Worm (Caenorhabditis elegans) whole organism, mixed stage, embryonic: ENCODE data around the gene F20B10.3.
"Not testable (repeated sequence)": the region's sequence is repeated elsewhere in the genome, so short reads cannot be mapped to it uniquely, and the experiment has no call there.

Experiments used
- M03D4.4 ChIP-seq: sonication (generic microtip); optimal IDR thresholded peaks from 2 replicates; lab custom pipeline; 2017; ENCODE audit warnings: mild to moderate bottlenecking, missing genetic modification characterization, missing compliant biosample characterization
- bed-3 ChIP-seq: fragments of 200-800 bp; sonication (Bioruptor generic); optimal IDR thresholded peaks from 3 replicates; lab custom pipeline; 2018; ENCODE audit warnings: mild to moderate bottlenecking, missing genetic modification characterization, moderate library complexity, missing compliant biosample characterization
- blmp-1 ChIP-seq: fragments of 150-350 bp; optimal IDR thresholded peaks from 2 replicates; lab custom pipeline; 2014; ENCODE audit warnings: missing biosample characterization, missing genetic modification characterization
- ceh-39 ChIP-seq: fragments of 150-350 bp; optimal IDR thresholded peaks from 2 replicates; lab custom pipeline; 2014; ENCODE audit warnings: missing biosample characterization, missing genetic modification characterization
- ceh-43 ChIP-seq: fragments of 200-800 bp; sonication (Bioruptor generic); optimal IDR thresholded peaks from 2 replicates; lab custom pipeline; 2018; ENCODE audit warnings: mild to moderate bottlenecking, missing genetic modification characterization, moderate library complexity, missing compliant biosample characterization
- ceh-83 ChIP-seq: fragments of 200-800 bp; sonication (Bioruptor generic); optimal IDR thresholded peaks from 2 replicates; lab custom pipeline; 2018; ENCODE audit warnings: mild to moderate bottlenecking, missing genetic modification characterization, missing compliant biosample characterization
- ces-1 ChIP-seq: fragments of 150-350 bp; optimal IDR thresholded peaks from 2 replicates; lab custom pipeline; 2014; ENCODE audit warnings: missing biosample characterization, missing genetic modification reagents, missing genetic modification characterization
- cnd-1 ChIP-seq: fragments of 200-800 bp; sonication (Bioruptor generic); optimal IDR thresholded peaks from 2 replicates; lab custom pipeline; 2018; ENCODE audit warnings: mild to moderate bottlenecking, missing genetic modification characterization, missing compliant biosample characterization
- drap-1 ChIP-seq: fragments of 200-800 bp; sonication (Bioruptor generic); optimal IDR thresholded peaks from 3 replicates; lab custom pipeline; 2018; ENCODE audit warnings: mild to moderate bottlenecking, missing genetic modification characterization, missing compliant biosample characterization
- elt-1 ChIP-seq: sonication (generic microtip); optimal IDR thresholded peaks from 2 replicates; lab custom pipeline; 2017; ENCODE audit warnings: missing genetic modification characterization, mild to moderate bottlenecking, missing compliant biosample characterization, antibody characterized with exemption, moderate library complexity, borderline replicate concordance; ENCODE audit not compliant: insufficient read depth
- elt-3 ChIP-seq: fragments of 150-350 bp; optimal IDR thresholded peaks from 2 replicates; lab custom pipeline; 2014; ENCODE audit warnings: missing biosample characterization, missing genetic modification characterization
- flh-1 ChIP-seq: fragments of 200-800 bp; sonication (Bioruptor generic); optimal IDR thresholded peaks from 2 replicates; lab custom pipeline; 2018; ENCODE audit warnings: mild to moderate bottlenecking, missing genetic modification characterization, moderate library complexity, missing compliant biosample characterization
- ham-2 ChIP-seq: fragments of 200-800 bp; sonication (Bioruptor generic); optimal IDR thresholded peaks from 2 replicates; lab custom pipeline; 2018; ENCODE audit warnings: mild to moderate bottlenecking, missing genetic modification characterization, missing compliant biosample characterization
- hlh-1 ChIP-seq: fragments of 150-350 bp; optimal IDR thresholded peaks from 2 replicates; lab custom pipeline; 2014; ENCODE audit warnings: missing biosample characterization, missing genetic modification reagents, missing genetic modification characterization
- lin-13 ChIP-seq: fragments of 150-350 bp; optimal IDR thresholded peaks from 2 replicates; lab custom pipeline; 2014; ENCODE audit warnings: missing biosample characterization, missing genetic modification characterization
- lsy-2 ChIP-seq: fragments of 150-350 bp; optimal IDR thresholded peaks from 2 replicates; lab custom pipeline; 2014; ENCODE audit warnings: missing biosample characterization, missing genetic modification characterization
- mab-5 ChIP-seq: fragments of 150-350 bp; optimal IDR thresholded peaks from 2 replicates; lab custom pipeline; 2014; ENCODE audit warnings: missing biosample characterization, missing genetic modification characterization
- mep-1 ChIP-seq: fragments of 150-350 bp; optimal IDR thresholded peaks from 2 replicates; lab custom pipeline; 2017; ENCODE audit warnings: missing biosample characterization, missing genetic modification reagents, missing genetic modification characterization, inconsistent platforms
- mls-2 ChIP-seq: sonication (generic microtip); optimal IDR thresholded peaks from 2 replicates; lab custom pipeline; 2016; ENCODE audit warnings: mild to moderate bottlenecking, missing genetic modification characterization, moderate library complexity, missing compliant biosample characterization
- nhr-12 ChIP-seq: fragments of 150-350 bp; optimal IDR thresholded peaks from 2 replicates; lab custom pipeline; 2014; ENCODE audit warnings: missing biosample characterization, missing genetic modification characterization
- nhr-237 ChIP-seq: fragments of 150-350 bp; optimal IDR thresholded peaks from 2 replicates; lab custom pipeline; 2014; ENCODE audit warnings: missing biosample characterization, missing genetic modification characterization
- nhr-28 ChIP-seq: fragments of 150-350 bp; optimal IDR thresholded peaks from 2 replicates; lab custom pipeline; 2014; ENCODE audit warnings: missing biosample characterization, missing genetic modification characterization
- pha-4 ChIP-seq: fragments of 150-350 bp; optimal IDR thresholded peaks from 2 replicates; lab custom pipeline; 2018; ENCODE audit warnings: missing biosample characterization, missing genetic modification reagents, missing genetic modification characterization
- sem-2 ChIP-seq: fragments of 200-800 bp; sonication (Bioruptor generic); optimal IDR thresholded peaks from 2 replicates; lab custom pipeline; 2018; ENCODE audit warnings: mild to moderate bottlenecking, missing genetic modification characterization, missing compliant biosample characterization
- snpc-4 ChIP-seq: fragments of 150-350 bp; optimal IDR thresholded peaks from 2 replicates; lab custom pipeline; 2014; ENCODE audit warnings: missing biosample characterization, missing genetic modification characterization
- sptf-1 ChIP-seq: sonication (generic microtip); optimal IDR thresholded peaks from 2 replicates; lab custom pipeline; 2017; ENCODE audit warnings: mild to moderate bottlenecking, missing genetic modification characterization, moderate library complexity, missing compliant biosample characterization
- tbx-8 ChIP-seq: fragments of 200-800 bp; sonication (Bioruptor generic); optimal IDR thresholded peaks from 2 replicates; lab custom pipeline; 2018; ENCODE audit warnings: mild to moderate bottlenecking, missing genetic modification characterization, moderate library complexity, missing compliant biosample characterization
- unc-120 ChIP-seq: sonication (generic microtip); optimal IDR thresholded peaks from 2 replicates; lab custom pipeline; 2017; ENCODE audit warnings: missing genetic modification characterization, missing compliant biosample characterization; ENCODE audit not compliant: poor library complexity, severe bottlenecking
- unc-39 ChIP-seq: fragments of 150-350 bp; optimal IDR thresholded peaks from 2 replicates; lab custom pipeline; 2014; ENCODE audit warnings: missing biosample characterization, missing genetic modification characterization
- unc-62 ChIP-seq: fragments of 150-350 bp; optimal IDR thresholded peaks from 2 replicates; lab custom pipeline; 2014; ENCODE audit warnings: missing biosample characterization, missing genetic modification reagents, missing genetic modification characterization
- zip-8 ChIP-seq: fragments of 150-350 bp; optimal IDR thresholded peaks from 2 replicates; lab custom pipeline; 2014; ENCODE audit warnings: missing biosample characterization, missing genetic modification characterization
- ztf-11 ChIP-seq: fragments of 150-350 bp; optimal IDR thresholded peaks from 2 replicates; lab custom pipeline; 2014; ENCODE audit warnings: missing biosample characterization, missing genetic modification characterization

Gene F20B10.3

ce11 chrIV:12134991-12135390 is 33.1 kb upstream of the F20B10.3 start:
- TF ChIP-seq ces-1 (GFP tag; lab: Kevin White, UChicago) (peak; percentile 6), ceh-39 (tag; lab: Kevin White, UChicago) (no peak)

- TF ChIP-seq snpc-4 (tag; lab: Kevin White, UChicago); flh-1; blmp-1: not testable (repeated sequence)
Measured at ce11 chrIV:12138093-12138492, 30.0 kb upstream of the F20B10.3 start, which contains the start of gene B0001.4. B0001.4 (minus strand) TSS chrIV:12138193.

- no peak for TF ChIP-seq lsy-2
- TF ChIP-seq mab-5 (tag; lab: Kevin White, UChicago) = no peak
- no peak for TF ChIP-seq mep-1 (tag; lab: Kevin White, UChicago)
- no peak for TF ChIP-seq nhr-237 (tag; lab: Kevin White, UChicago)
- no peak for TF ChIP-seq unc-62 (GFP tag; lab: Kevin White, UChicago)
- TF ChIP-seq sem-2 (GFP tag; lab: Kevin White, UChicago) = no peak
- TF ChIP-seq nhr-12 = no peak
- no peak for TF ChIP-seq elt-1 (tag; lab: Kevin White, UChicago)
Measured at ce11 chrIV:12140959-12141358, 27.1 kb upstream of the F20B10.3 start, which contains the start of gene B0001.8. B0001.8 (minus strand) TSS chrIV:12141059.

- TF ChIP-seq flh-1 = no peak
- TF ChIP-seq mab-5 (tag; lab: Kevin White, UChicago) = no peak
- no peak for TF ChIP-seq ceh-83 (GFP tag; lab: Kevin White, UChicago)
- no peak for TF ChIP-seq sem-2 (GFP tag; lab: Kevin White, UChicago)
- no peak for TF ChIP-seq ces-1 (GFP tag; lab: Kevin White, UChicago)
- no peak for TF ChIP-seq blmp-1
- TF ChIP-seq drap-1 (GFP tag; lab: Kevin White, UChicago) = no peak
- no peak for TF ChIP-seq sptf-1
- no peak for TF ChIP-seq ztf-11
- no peak for TF ChIP-seq zip-8 (tag; lab: Kevin White, UChicago)
- TF ChIP-seq unc-120 (tag; lab: Kevin White, UChicago) = no peak
Measured at ce11 chrIV:12143231-12143630, 24.8 kb upstream of the F20B10.3 start, which contains the start of gene B0001.5. B0001.5 (minus strand) TSS chrIV:12143331.

- no peak for TF ChIP-seq hlh-1 (tag; lab: Kevin White, UChicago)
- TF ChIP-seq ces-1 (GFP tag; lab: Kevin White, UChicago) = no peak
- no peak for TF ChIP-seq blmp-1
- no peak for TF ChIP-seq M03D4.4 (tag; lab: Kevin White, UChicago)
- no peak for TF ChIP-seq cnd-1
- no peak for TF ChIP-seq elt-3
- no peak for TF ChIP-seq lin-13
- no peak for TF ChIP-seq ham-2 (GFP tag; lab: Kevin White, UChicago)
- no peak for TF ChIP-seq snpc-4 (tag; lab: Kevin White, UChicago)
- no peak for TF ChIP-seq ceh-43
- TF ChIP-seq lsy-2 = no peak
- TF ChIP-seq pha-4 (tag; lab: Kevin White, UChicago) = no peak
- no peak for TF ChIP-seq nhr-237 (tag; lab: Kevin White, UChicago)
- TF ChIP-seq ceh-83 (GFP tag; lab: Kevin White, UChicago) = no peak
- TF ChIP-seq elt-1 (tag; lab: Kevin White, UChicago) = no peak
- no peak for TF ChIP-seq nhr-12
Measured at ce11 chrIV:12145681-12146080, 22.4 kb upstream of the F20B10.3 start, which contains the start of gene B0001.3. B0001.3 (minus strand) TSS chrIV:12145735.

- TF ChIP-seq snpc-4 (tag; lab: Kevin White, UChicago) (no peak), unc-39 (no peak), ceh-83 (GFP tag; lab: Kevin White, UChicago) (no peak), ces-1 (GFP tag; lab: Kevin White, UChicago) (no peak), bed-3 (GFP tag; lab: Kevin White, UChicago) (no peak), nhr-28 (no peak), ceh-39 (tag; lab: Kevin White, UChicago) (no peak), cnd-1 (no peak), sptf-1 (no peak), ztf-11 (no peak), mep-1 (tag; lab: Kevin White, UChicago) (no peak), mls-2 (no peak), tbx-8 (no peak), flh-1 (no peak)
Measured at ce11 chrIV:12149609-12150008, 18.4 kb upstream of the F20B10.3 start.
